Fruit fly (Drosophila melanogaster): Measurements from ENCODE around the gene CG2100.
A peak's percentile ranks its signal among the peaks of the same experiment; 100 is the strongest.

The CG2100 gene

dm6 chr3R:5686049-5686757, 50.0 kb downstream of the CG2100 start (continued):
- peak; percentile 37; the same call in 1 of the 3 replicates for TF ChIP-seq Mrtf (GFP tag; IDR thresholded peaks at IDR 0.05)
- peak; percentile 43 for TF ChIP-seq D19A (tag; optimal IDR thresholded peaks at IDR 0.05)
- no peak for TF ChIP-seq CG9797 (GFP tag; optimal IDR thresholded peaks at IDR 0.05)
- no peak for TF ChIP-seq Tbp (GFP tag; optimal IDR thresholded peaks at IDR 0.05)
- TF ChIP-seq Chrac-16 (GFP tag; optimal IDR thresholded peaks at IDR 0.05), result peak; percentile 18
- no peak for TF ChIP-seq HLHmδ (GFP tag; optimal IDR thresholded peaks at IDR 0.05)
- TF ChIP-seq Aef1 (GFP tag; IDR thresholded peaks at IDR 0.05), result peak; percentile 23; the same call in 1 of the 3 replicates
- no peak; the same call in 1 of the 2 replicates for TF ChIP-seq onecut (GFP tag; IDR thresholded peaks at IDR 0.05)
- TF ChIP-seq dpn (GFP tag; optimal IDR thresholded peaks at IDR 0.05), result peak; percentile 25 to 55
- no peak for TF ChIP-seq Six4 (GFP tag; optimal IDR thresholded peaks at IDR 0.05)
- TF ChIP-seq en (GFP tag; optimal IDR thresholded peaks at IDR 0.05), result no peak
- TF ChIP-seq z (GFP tag; IDR thresholded peaks at IDR 0.05), result no peak
- no peak for TF ChIP-seq hth (optimal IDR thresholded peaks at IDR 0.05)
- TF ChIP-seq CG10366 (GFP tag; IDR thresholded peaks at IDR 0.05), result peak; percentile 52
- no peak for TF ChIP-seq CG12236 (GFP tag; optimal IDR thresholded peaks at IDR 0.05)
- no peak for TF ChIP-seq MTF-1 (GFP tag; optimal IDR thresholded peaks at IDR 0.05; ENCODE audit: borderline replicate concordance)
- peak; percentile 60; the same call in 1 of the 2 replicates for TF ChIP-seq CG6689 (GFP tag; IDR thresholded peaks at IDR 0.05)
- no peak for TF ChIP-seq Hmx (GFP tag; optimal IDR thresholded peaks at IDR 0.05)
- peak; percentile 11; the same call in 1 of the 2 replicates for TF ChIP-seq MBD-R2 (GFP tag; IDR thresholded peaks at IDR 0.05)
- no peak for TF ChIP-seq Hey (tag; optimal IDR thresholded peaks at IDR 0.05)
- TF ChIP-seq ab (GFP tag; optimal IDR thresholded peaks at IDR 0.05), result no peak
- TF ChIP-seq CG10209 (GFP tag; optimal IDR thresholded peaks at IDR 0.05), result peak; percentile 42
- TF ChIP-seq p53 (GFP tag; optimal IDR thresholded peaks at IDR 0.05), result no peak
- TF ChIP-seq Hr51 (GFP tag; optimal IDR thresholded peaks at IDR 0.05), result peak in 1 of 2 experiments; percentile 62
- TF ChIP-seq phol (tag; optimal IDR thresholded peaks at IDR 0.05), result peak; percentile 46
- no peak for TF ChIP-seq CHES-1-like (GFP tag; optimal IDR thresholded peaks at IDR 0.05)
- no peak for TF ChIP-seq al (GFP tag; IDR thresholded peaks at IDR 0.05)
- TF ChIP-seq dimm (GFP tag; IDR thresholded peaks at IDR 0.05), result no peak
- 0 out of 3 replicates have a peak, but pooled peaks have one; percentile 30 for TF ChIP-seq ci (GFP tag; IDR thresholded peaks at IDR 0.05)
- TF ChIP-seq zfh2 (GFP tag; optimal IDR thresholded peaks at IDR 0.05), result no peak
- no peak for TF ChIP-seq mirr (GFP tag; optimal IDR thresholded peaks at IDR 0.05)
- no peak for TF ChIP-seq CG8290 (GFP tag; optimal IDR thresholded peaks at IDR 0.05)
- TF ChIP-seq CG8290 (tag; optimal IDR thresholded peaks at IDR 0.05), result peak in 1 of 2 experiments; percentile 74
- TF ChIP-seq tap (tag; optimal IDR thresholded peaks at IDR 0.05), result peak; percentile 39
- TF ChIP-seq Fer1 (GFP tag; optimal IDR thresholded peaks at IDR 0.05), result peak; percentile 74
- peak; percentile 7 for TF ChIP-seq CG18476 (GFP tag; optimal IDR thresholded peaks at IDR 0.05)
- no peak for TF ChIP-seq Opbp (GFP tag; IDR thresholded peaks at IDR 0.05; ENCODE audit: partially characterized antibody)
- 0 out of 3 replicates have a peak, but pooled peaks have one; percentile 9 for TF ChIP-seq H15 (GFP tag; IDR thresholded peaks at IDR 0.05)
- TF ChIP-seq dmrt99B (tag; optimal IDR thresholded peaks at IDR 0.05), result peak; percentile 77
- no peak for TF ChIP-seq CG6654 (GFP tag; optimal IDR thresholded peaks at IDR 0.05)
- TF ChIP-seq sqz (GFP tag; optimal IDR thresholded peaks at IDR 0.05), result no peak
- no peak for TF ChIP-seq nau (GFP tag; optimal IDR thresholded peaks at IDR 0.05)
- TF ChIP-seq pan (optimal IDR thresholded peaks at IDR 0.05), result no peak
- peak in 1 of 2 experiments; percentile 51 for TF ChIP-seq pan (GFP tag; optimal IDR thresholded peaks at IDR 0.05 in 1 of 2, IDR thresholded peaks at IDR 0.05 in 1 of 2)
- no peak for TF ChIP-seq NC2α (GFP tag; optimal IDR thresholded peaks at IDR 0.05)
- no peak for TF ChIP-seq Eip74EF (GFP tag; optimal IDR thresholded peaks at IDR 0.05)
- TF ChIP-seq CG11504 (tag; optimal IDR thresholded peaks at IDR 0.05), result peak; percentile 72
- no peak for TF ChIP-seq ftz-f1 (GFP tag; optimal IDR thresholded peaks at IDR 0.05)
- TF ChIP-seq CG1024 (GFP tag; IDR thresholded peaks at IDR 0.05), result peak; percentile 20; the same call in 1 of the 2 replicates
- TF ChIP-seq bbx (GFP tag; IDR thresholded peaks at IDR 0.05; ENCODE audit: partially characterized antibody), result no peak

Measured in whole organism, embryonic.